Worm (Caenorhabditis elegans) whole organism, late embryonic: ENCODE measurements around the gene ptr-25.

Experiments used
- ceh-31 ChIP-seq: sonication (generic microtip); optimal IDR thresholded peaks from 2 replicates; lab custom pipeline; 2016; ENCODE audit warnings: missing genetic modification characterization, missing compliant biosample characterization
- elt-2 ChIP-seq: sonication (generic microtip); optimal IDR thresholded peaks from 2 replicates; lab custom pipeline; 2016; ENCODE audit warnings: missing genetic modification reagents, missing genetic modification characterization, missing compliant biosample characterization
- hlh-30 ChIP-seq: sonication (generic microtip); optimal IDR thresholded peaks from 2 replicates; lab custom pipeline; 2017; ENCODE audit warnings: antibody characterized with exemption, missing genetic modification characterization, missing compliant biosample characterization; ENCODE audit not compliant: insufficient read depth
- sox-4 ChIP-seq: sonication (generic microtip); optimal IDR thresholded peaks from 2 replicates; lab custom pipeline; 2017; ENCODE audit warnings: mild to moderate bottlenecking, missing genetic modification characterization, inconsistent platforms, missing compliant biosample characterization
- ztf-16 ChIP-seq: sonication (generic microtip); optimal IDR thresholded peaks from 2 replicates; lab custom pipeline; 2017; ENCODE audit warnings: missing genetic modification characterization, missing compliant biosample characterization

DNA sequence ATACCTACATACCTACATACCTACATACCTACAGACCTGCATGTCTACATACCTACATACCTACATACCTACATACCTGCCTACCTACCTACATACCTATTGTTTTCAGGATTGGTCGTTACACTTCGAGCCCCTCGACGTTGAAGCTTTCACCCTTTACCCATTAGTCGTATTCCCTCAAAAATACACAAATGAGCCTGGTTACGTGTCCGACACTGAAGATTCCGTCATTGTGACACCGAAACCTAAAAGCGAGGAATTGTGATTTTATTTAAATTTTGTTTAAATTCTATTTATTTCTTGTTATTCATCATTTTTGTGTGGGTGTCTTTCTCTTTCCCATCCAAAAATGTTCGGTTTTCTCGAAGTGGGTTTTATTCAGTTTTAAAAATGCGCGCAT is 8.7 kb upstream of the ptr-25 start, which contains the start of gene D2045.7:
- TF ChIP-seq sox-4 (tag; lab: Kevin White, UChicago) (no peak), elt-2 (tag; lab: Kevin White, UChicago) (no peak), hlh-30 (no peak), ztf-16 (tag; lab: Kevin White, UChicago) (no peak), ceh-31 (tag; lab: Kevin White, UChicago) (no peak)
